Worm (Caenorhabditis elegans): Measurements from ENCODE around the gene srt-67.
A peak's percentile ranks its signal among the peaks of the same experiment; 100 is the strongest.

Gene srt-67

ce11 chrV:5269024-5269535, 11.8 kb upstream of the srt-67 start, which contains the start of gene penr-1:
Gene penr-1 (plus strand): TSS chrV:5269485.
- no peak for TF ChIP-seq sem-2 (GFP tag; optimal IDR thresholded peaks at IDR 0.05)
- TF ChIP-seq lin-32 (GFP tag; optimal IDR thresholded peaks at IDR 0.05), result no peak
- no peak for TF ChIP-seq hlh-1 (tag; optimal IDR thresholded peaks at IDR 0.05)
- TF ChIP-seq drap-1 (GFP tag; optimal IDR thresholded peaks at IDR 0.05), result no peak
- peak; percentile 50 for TF ChIP-seq ces-1 (GFP tag; optimal IDR thresholded peaks at IDR 0.05)
- TF ChIP-seq mab-5 (tag; optimal IDR thresholded peaks at IDR 0.05), result no peak
- TF ChIP-seq mls-2 (tag; optimal IDR thresholded peaks at IDR 0.05), result no peak
- no peak for TF ChIP-seq tbx-8 (GFP tag; optimal IDR thresholded peaks at IDR 0.05)
- TF ChIP-seq pha-4 (tag; optimal IDR thresholded peaks at IDR 0.05), result no peak
- TF ChIP-seq sptf-1 (tag; optimal IDR thresholded peaks at IDR 0.05), result no peak
- peak; percentile 22 for TF ChIP-seq lin-13 (tag; optimal IDR thresholded peaks at IDR 0.05)
- TF ChIP-seq M03D4.4 (tag; optimal IDR thresholded peaks at IDR 0.05), result no peak
- TF ChIP-seq nhr-237 (tag; optimal IDR thresholded peaks at IDR 0.05), result no peak
- TF ChIP-seq unc-120 (tag; optimal IDR thresholded peaks at IDR 0.05; ENCODE audit: poor library complexity, severe bottlenecking), result no peak
- no peak for TF ChIP-seq nhr-76 (tag; optimal IDR thresholded peaks at IDR 0.05)
- peak; percentile 41 for TF ChIP-seq mep-1 (tag; optimal IDR thresholded peaks at IDR 0.05)
- TF ChIP-seq lsy-2 (tag; optimal IDR thresholded peaks at IDR 0.05), result peak; percentile 26
- no peak for TF ChIP-seq cnd-1 (tag; optimal IDR thresholded peaks at IDR 0.05)
- TF ChIP-seq ham-2 (GFP tag; optimal IDR thresholded peaks at IDR 0.05), result no peak
- TF ChIP-seq unc-62 (GFP tag; optimal IDR thresholded peaks at IDR 0.05), result no peak
- TF ChIP-seq snpc-4 (tag; optimal IDR thresholded peaks at IDR 0.05), result no peak

- TF ChIP-seq drap-1 (GFP tag; optimal IDR thresholded peaks at IDR 0.05) (no peak), ceh-43 (GFP tag; optimal IDR thresholded peaks at IDR 0.05) (no peak)
These were observed 8.3 kb upstream of the srt-67 start, which contains the start of the genes srt-69 and B0238.12 for ce11 chrV:5265581-5265980. Gene srt-69 (minus strand): TSS chrV:5265681. Gene B0238.12 (plus strand): TSS chrV:5265844.

ce11 chrV:5262999-5263398, 5.7 kb upstream of the srt-67 start, which contains the start of gene cest-30:
Gene cest-30 (minus strand): TSS chrV:5263099.
- TF ChIP-seq M03D4.4 (tag; optimal IDR thresholded peaks at IDR 0.05), result no peak
- no peak for TF ChIP-seq nhr-237 (tag; optimal IDR thresholded peaks at IDR 0.05)
- no peak for TF ChIP-seq elt-1 (tag; optimal IDR thresholded peaks at IDR 0.05; ENCODE audit: borderline replicate concordance, insufficient read depth)
- TF ChIP-seq unc-39 (tag; optimal IDR thresholded peaks at IDR 0.05), result no peak
- no peak for TF ChIP-seq ces-1 (GFP tag; optimal IDR thresholded peaks at IDR 0.05)
- no peak for TF ChIP-seq snpc-4 (tag; optimal IDR thresholded peaks at IDR 0.05)
- no peak for TF ChIP-seq nhr-12 (tag; optimal IDR thresholded peaks at IDR 0.05)
- TF ChIP-seq flh-1 (GFP tag; optimal IDR thresholded peaks at IDR 0.05), result no peak
- TF ChIP-seq tbx-8 (GFP tag; optimal IDR thresholded peaks at IDR 0.05), result no peak
- TF ChIP-seq mep-1 (tag; optimal IDR thresholded peaks at IDR 0.05), result no peak
- TF ChIP-seq sem-2 (GFP tag; optimal IDR thresholded peaks at IDR 0.05), result no peak
- no peak for TF ChIP-seq mab-5 (tag; optimal IDR thresholded peaks at IDR 0.05)
- TF ChIP-seq hlh-1 (tag; optimal IDR thresholded peaks at IDR 0.05), result no peak
- no peak for TF ChIP-seq unc-62 (GFP tag; optimal IDR thresholded peaks at IDR 0.05)
- no peak for TF ChIP-seq cnd-1 (tag; optimal IDR thresholded peaks at IDR 0.05)
- no peak for TF ChIP-seq lsy-2 (tag; optimal IDR thresholded peaks at IDR 0.05)
- no peak for TF ChIP-seq mls-2 (tag; optimal IDR thresholded peaks at IDR 0.05)
- no peak for TF ChIP-seq ceh-43 (GFP tag; optimal IDR thresholded peaks at IDR 0.05)
- no peak for TF ChIP-seq bed-3 (GFP tag; optimal IDR thresholded peaks at IDR 0.05)
- TF ChIP-seq drap-1 (GFP tag; optimal IDR thresholded peaks at IDR 0.05), result no peak

ce11 chrV:5259448-5259847, 2.2 kb upstream of the srt-67 start, which contains the start of gene srt-70:
Gene srt-70 (minus strand): TSS chrV:5259548.
- TF ChIP-seq mls-2 (tag; optimal IDR thresholded peaks at IDR 0.05) (no peak), mep-1 (tag; optimal IDR thresholded peaks at IDR 0.05) (no peak)

- TF ChIP-seq cnd-1 (tag; optimal IDR thresholded peaks at IDR 0.05) (no peak), blmp-1 (tag; optimal IDR thresholded peaks at IDR 0.05) (no peak), lsy-2 (tag; optimal IDR thresholded peaks at IDR 0.05) (no peak), lin-13 (tag; optimal IDR thresholded peaks at IDR 0.05) (no peak), mls-2 (tag; optimal IDR thresholded peaks at IDR 0.05) (no peak), snpc-4 (tag; optimal IDR thresholded peaks at IDR 0.05) (no peak), flh-1 (GFP tag; optimal IDR thresholded peaks at IDR 0.05) (no peak), ham-2 (GFP tag; optimal IDR thresholded peaks at IDR 0.05) (no peak), ceh-43 (GFP tag; optimal IDR thresholded peaks at IDR 0.05) (no peak), hlh-1 (tag; optimal IDR thresholded peaks at IDR 0.05) (no peak), tbx-8 (GFP tag; optimal IDR thresholded peaks at IDR 0.05) (no peak), nhr-76 (tag; optimal IDR thresholded peaks at IDR 0.05) (no peak), unc-120 (tag; optimal IDR thresholded peaks at IDR 0.05; ENCODE audit: poor library complexity, severe bottlenecking) (no peak), nhr-12 (tag; optimal IDR thresholded peaks at IDR 0.05) (no peak), bed-3 (GFP tag; optimal IDR thresholded peaks at IDR 0.05) (no peak), zip-8 (tag; optimal IDR thresholded peaks at IDR 0.05) (no peak), M03D4.4 (tag; optimal IDR thresholded peaks at IDR 0.05) (no peak), mep-1 (tag; optimal IDR thresholded peaks at IDR 0.05) (no peak), lin-32 (GFP tag; optimal IDR thresholded peaks at IDR 0.05) (no peak)
These were observed 5.2 kb downstream of the srt-67 start, which contains the start of gene srt-68 for ce11 chrV:5252016-5252415. Gene srt-68 (minus strand): TSS chrV:5252116.

Measured in whole organism, mixed stage, embryonic.